Worm (Caenorhabditis elegans) whole organism, mixed stage, embryonic: ENCODE data around the gene Y37E11B.2.

ENCODE experiments used
- lin-13 ChIP-seq: fragments of 150-350 bp; optimal IDR thresholded peaks from 2 replicates; lab custom pipeline; 2014; ENCODE audit warnings: missing biosample characterization, missing genetic modification characterization
- mab-5 ChIP-seq: fragments of 150-350 bp; optimal IDR thresholded peaks from 2 replicates; lab custom pipeline; 2014; ENCODE audit warnings: missing biosample characterization, missing genetic modification characterization
- nhr-28 ChIP-seq: fragments of 150-350 bp; optimal IDR thresholded peaks from 2 replicates; lab custom pipeline; 2014; ENCODE audit warnings: missing biosample characterization, missing genetic modification characterization
- nhr-76 ChIP-seq: sonication (generic microtip); optimal IDR thresholded peaks from 2 replicates; lab custom pipeline; 2017; ENCODE audit warnings: missing biosample characterization, missing genetic modification characterization

DNA sequence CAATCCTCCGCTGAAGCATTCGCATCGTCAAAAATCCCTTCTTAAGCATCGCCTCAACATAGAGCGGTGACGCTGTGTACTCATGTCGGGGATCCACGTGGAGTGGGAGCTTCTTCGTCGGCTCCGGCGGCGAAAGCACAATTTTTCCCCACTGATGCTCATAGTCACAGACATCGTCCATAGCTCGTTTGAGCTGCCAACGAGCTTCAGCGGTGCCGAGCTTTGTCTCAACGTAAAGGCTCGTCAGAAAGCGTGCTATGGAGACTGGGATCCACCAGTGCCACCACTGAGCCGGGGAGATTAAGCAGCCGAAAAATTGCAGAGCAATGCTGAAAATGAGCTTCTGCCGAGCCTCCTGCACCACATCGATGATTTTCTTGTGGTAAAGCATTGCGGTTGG lies 12.6 kb downstream of the Y37E11B.2 start:
- TF ChIP-seq nhr-28 (tag; lab: Kevin White, UChicago) (no peak), nhr-76 (no peak), lin-13 (no peak), mab-5 (tag; lab: Kevin White, UChicago) (no peak)
